Worm (Caenorhabditis elegans): ENCODE data around the gene K08D10.10.

K08D10.10 gene

DNA sequence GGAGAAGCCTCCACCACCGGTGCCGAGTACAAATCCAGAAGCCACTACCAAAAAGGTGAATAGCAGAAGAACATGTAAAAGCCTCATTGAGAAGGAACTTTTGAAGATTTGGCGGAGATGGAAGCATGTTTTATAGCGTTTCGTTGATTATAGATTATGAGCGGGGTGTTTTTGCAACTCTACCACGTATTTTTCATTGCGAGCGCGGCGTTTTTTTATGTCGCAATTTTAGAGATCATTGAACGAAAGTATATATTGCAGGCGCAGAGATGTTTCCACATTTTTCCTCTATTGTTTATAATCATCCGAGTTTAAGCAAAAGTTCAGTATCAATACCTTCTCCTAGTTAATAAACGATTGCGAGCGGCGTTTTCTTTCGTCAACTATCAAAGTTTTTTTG is 16.3 kb upstream of the K08D10.10 start, which contains the start of gene F49F1.17 (continued):
- TF ChIP-seq Y67H2A.10 (GFP tag; conservative IDR thresholded peaks at IDR 0.05), result no peak

- TF ChIP-seq aptf-2 (GFP tag; conservative IDR thresholded peaks at IDR 0.05), result no peak
- no peak for TF ChIP-seq hlh-12 (tag; optimal IDR thresholded peaks at IDR 0.05)
- TF ChIP-seq nhr-90 (tag; optimal IDR thresholded peaks at IDR 0.05), result no peak
- TF ChIP-seq madf-10 (tag; optimal IDR thresholded peaks at IDR 0.05), result no peak
- TF ChIP-seq dox-1 (GFP tag; IDR thresholded peaks at IDR 0.05), result no peak
- TF ChIP-seq Y79H2A.3 (GFP tag; conservative IDR thresholded peaks at IDR 0.05), result no peak
- TF ChIP-seq sptf-2 (GFP tag; optimal IDR thresholded peaks at IDR 0.05), result no peak
- TF ChIP-seq lir-1 (GFP tag; conservative IDR thresholded peaks at IDR 0.05), result no peak
- TF ChIP-seq bed-1 (GFP tag; IDR thresholded peaks at IDR 0.05), result no peak
- no peak for TF ChIP-seq B0336.3 (GFP tag; IDR thresholded peaks at IDR 0.05)
- no peak for TF ChIP-seq K12H6.12 (tag; optimal IDR thresholded peaks at IDR 0.05)
- no peak for TF ChIP-seq lsy-27 (tag; optimal IDR thresholded peaks at IDR 0.05; ENCODE audit: borderline replicate concordance, insufficient read depth)
- no peak for TF ChIP-seq Y53G8AR.9 (GFP tag; conservative IDR thresholded peaks at IDR 0.05)
- TF ChIP-seq egrh-3 (GFP tag; IDR thresholded peaks at IDR 0.05), result no peak
- TF ChIP-seq chd-7 (tag; optimal IDR thresholded peaks at IDR 0.05), result no peak
- TF ChIP-seq nfyb-1 (GFP tag; IDR thresholded peaks at IDR 0.05), result no peak
- TF ChIP-seq lin-26 (GFP tag; IDR thresholded peaks at IDR 0.05), result no peak
- no peak for TF ChIP-seq akir-1 (GFP tag; optimal IDR thresholded peaks at IDR 0.05)
These were observed 14.6 kb upstream of the K08D10.10 start, which contains the start of gene F49F1.9 for ce11 chrIV:4137472-4137871. Gene F49F1.9 (minus strand): TSS chrIV:4137572.

DNA sequence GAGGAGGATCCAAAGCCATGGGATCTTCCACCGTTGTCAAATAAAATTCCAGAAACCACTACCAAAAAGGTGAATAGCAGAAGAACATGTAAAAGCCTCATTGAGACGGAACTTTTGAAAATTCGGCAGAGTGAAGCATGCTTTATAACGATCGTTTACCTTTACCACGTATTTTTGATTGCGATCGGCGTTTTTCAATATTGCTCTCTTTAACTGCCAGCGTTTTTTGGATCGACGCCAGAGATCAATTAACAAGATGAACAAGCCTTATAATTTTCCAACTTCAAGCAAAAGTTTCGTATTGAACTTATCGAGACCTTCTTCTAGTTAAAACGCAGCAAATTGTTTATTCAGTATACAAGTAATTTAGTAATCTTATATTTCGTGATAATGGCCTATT is 13.0 kb upstream of the K08D10.10 start, which contains the start of gene F49F1.10:
TSS of gene F49F1.10 (minus strand) at position 101 of the 400 bp plus-strand sequence.
- no peak for TF ChIP-seq cebp-2 (GFP tag; IDR thresholded peaks at IDR 0.05)
- TF ChIP-seq sdz-38 (tag; optimal IDR thresholded peaks at IDR 0.05), result no peak
- TF ChIP-seq fkh-3 (tag; optimal IDR thresholded peaks at IDR 0.05), result no peak
- no peak for TF ChIP-seq B0336.3 (GFP tag; IDR thresholded peaks at IDR 0.05)
- TF ChIP-seq mxl-1 (tag; optimal IDR thresholded peaks at IDR 0.05), result no peak
- TF ChIP-seq T07F8.4 (tag; optimal IDR thresholded peaks at IDR 0.05), result no peak
- TF ChIP-seq T26A5.8 (tag; optimal IDR thresholded peaks at IDR 0.05), result no peak
- no peak for TF ChIP-seq xnd-1 (tag; optimal IDR thresholded peaks at IDR 0.05)

DNA sequence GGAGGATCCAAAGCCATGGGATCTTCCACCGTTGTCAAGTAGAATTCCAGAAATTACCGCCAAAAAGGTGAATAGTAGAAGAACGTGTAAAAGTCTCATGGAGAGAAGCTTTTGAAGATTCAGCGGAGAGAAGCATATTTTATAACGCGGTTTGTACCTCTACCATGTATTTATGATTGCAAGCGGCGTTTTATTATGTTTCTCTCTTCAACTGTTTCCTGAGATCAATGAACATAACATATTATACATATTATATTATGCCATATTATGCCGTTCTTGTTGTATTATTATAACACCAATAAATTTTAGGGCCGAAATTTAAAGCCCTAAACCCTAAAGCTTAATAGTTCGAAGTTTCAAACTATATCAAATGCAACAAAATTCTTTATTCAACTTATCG is 11.8 kb upstream of the K08D10.10 start, which contains the start of gene F49F1.18:
TSS of gene F49F1.18 (minus strand) at position 101 of the 400 bp plus-strand sequence.
- no peak for TF ChIP-seq lin-54 (GFP tag; optimal IDR thresholded peaks at IDR 0.05)
- no peak for TF ChIP-seq dpl-1 (GFP tag; optimal IDR thresholded peaks at IDR 0.05)
- TF ChIP-seq egl-44 (GFP tag; IDR thresholded peaks at IDR 0.05), result no peak
- TF ChIP-seq unc-130 (GFP tag; optimal IDR thresholded peaks at IDR 0.05), result no peak
- no peak for TF ChIP-seq T07F8.4 (tag; optimal IDR thresholded peaks at IDR 0.05)
- no peak for TF ChIP-seq B0019.2 (GFP tag; conservative IDR thresholded peaks at IDR 0.05)
- TF ChIP-seq nhr-80 (tag; optimal IDR thresholded peaks at IDR 0.05), result no peak
- no peak for TF ChIP-seq hmg-1.2 (GFP tag; IDR thresholded peaks at IDR 0.05)
- no peak for TF ChIP-seq F23B12.7 (tag; optimal IDR thresholded peaks at IDR 0.05; ENCODE audit: insufficient read depth)
- TF ChIP-seq D2030.7 (GFP tag; IDR thresholded peaks at IDR 0.05), result no peak
- no peak for TF ChIP-seq somi-1 (GFP tag; optimal IDR thresholded peaks at IDR 0.05)
